Fruit fly (Drosophila melanogaster) whole organism, embryonic: ENCODE measurements around the gene CG14659.

Experiments
- Aef1 ChIP-seq: fragments of 200-800 bp; sonication (Bioruptor generic); IDR thresholded peaks from 3 replicates; pipeline ENCODE4 v1.3.6; 2022; ENCODE audit warnings: missing biosample characterization, missing genetic modification characterization
- BtbVII ChIP-seq: fragments of 200-800 bp; sonication (Bioruptor generic); optimal IDR thresholded peaks from 3 replicates; lab custom pipeline; 2017; ENCODE audit warnings: missing biosample characterization, mild to moderate bottlenecking, missing genetic modification characterization
- CG10431 ChIP-seq: fragments of 200-800 bp; sonication (Bioruptor generic); optimal IDR thresholded peaks from 3 replicates; lab custom pipeline; 2018; ENCODE audit warnings: missing biosample characterization, mild to moderate bottlenecking, missing genetic modification characterization
- CG13894 ChIP-seq: fragments of 200-800 bp; sonication (Bioruptor generic); optimal IDR thresholded peaks from 3 replicates; lab custom pipeline; 2018; ENCODE audit warnings: missing biosample characterization, mild to moderate bottlenecking, missing genetic modification characterization, moderate library complexity
- CG17186 ChIP-seq: fragments of 200-800 bp; sonication (Bioruptor generic); optimal IDR thresholded peaks from 3 replicates; lab custom pipeline; 2017; ENCODE audit warnings: missing biosample characterization, missing genetic modification reagents, missing genetic modification characterization
- CG2712 ChIP-seq: fragments of 200-800 bp; optimal IDR thresholded peaks from 3 replicates; lab custom pipeline; 2019; ENCODE audit warnings: missing biosample characterization, mild to moderate bottlenecking, missing genetic modification characterization, moderate library complexity
- CG31365 ChIP-seq: fragments of 200-800 bp; sonication (Bioruptor generic); optimal IDR thresholded peaks from 2 replicates; lab custom pipeline; 2018; ENCODE audit warnings: missing biosample characterization, mild to moderate bottlenecking, missing genetic modification characterization
- CG32772 ChIP-seq: fragments of 200-800 bp; sonication (Bioruptor generic); IDR thresholded peaks from 2 replicates; pipeline ENCODE4 v1.3.6; 2022; ENCODE audit warnings: missing biosample characterization, missing genetic modification characterization
- CG3847 ChIP-seq: fragments of 200-800 bp; sonication (Bioruptor generic); IDR thresholded peaks from 2 replicates; pipeline ENCODE4 v1.3.6; 2022; ENCODE audit warnings: missing biosample characterization, missing genetic modification characterization
- CG4328 ChIP-seq: fragments of 200-800 bp; sonication (Bioruptor generic); optimal IDR thresholded peaks from 3 replicates; lab custom pipeline; 2017; ENCODE audit warnings: missing biosample characterization, missing genetic modification reagents, missing genetic modification characterization
- CG6791 ChIP-seq: fragments of 200-800 bp; sonication (Bioruptor generic); IDR thresholded peaks from 3 replicates; pipeline ENCODE4 v1.3.6; 2022; ENCODE audit warnings: missing biosample characterization, missing genetic modification characterization; ENCODE audit not compliant: partially characterized antibody
- CG7357 ChIP-seq: fragments of 200-800 bp; sonication (Bioruptor generic); IDR thresholded peaks from 3 replicates; pipeline ENCODE4 v1.3.6; 2022; ENCODE audit warnings: missing biosample characterization, missing genetic modification characterization
- CG7928 ChIP-seq: fragments of 200-800 bp; sonication (Bioruptor generic); optimal IDR thresholded peaks from 2 replicates; lab custom pipeline; 2017; ENCODE audit warnings: missing biosample characterization, mild to moderate bottlenecking, missing genetic modification characterization
- CG8290 ChIP-seq, 3 experiments: fragments of 200-800 bp; sonication (Bioruptor generic); optimal IDR thresholded peaks; 2 replicates each; lab custom pipeline; 2016 to 2019; ENCODE audit warnings: missing biosample characterization in 3 of 3, missing genetic modification characterization in 3 of 3, mild to moderate bottlenecking in 2 of 3, moderate library complexity in 1 of 3
- CG8944 ChIP-seq: fragments of 200-800 bp; sonication (Bioruptor generic); optimal IDR thresholded peaks from 3 replicates; lab custom pipeline; 2016; ENCODE audit warnings: missing biosample characterization, missing genetic modification characterization
- D19A ChIP-seq: fragments of 200-800 bp; optimal IDR thresholded peaks from 3 replicates; lab custom pipeline; 2019; ENCODE audit warnings: missing biosample characterization, mild to moderate bottlenecking, missing genetic modification characterization, moderate library complexity
- Drgx ChIP-seq: fragments of 200-800 bp; sonication (Bioruptor generic); IDR thresholded peaks from 2 replicates; pipeline ENCODE4 v1.3.6; 2022; ENCODE audit warnings: missing biosample characterization, missing genetic modification characterization
- Hand ChIP-seq: fragments of 200-800 bp; sonication (Bioruptor generic); optimal IDR thresholded peaks from 2 replicates; lab custom pipeline; 2017; ENCODE audit warnings: mild to moderate bottlenecking, missing biosample characterization, missing genetic modification reagents, missing genetic modification characterization
- Hmr ChIP-seq: fragments of 200-800 bp; sonication (Bioruptor generic); optimal IDR thresholded peaks from 3 replicates; lab custom pipeline; 2017; ENCODE audit warnings: mild to moderate bottlenecking, missing biosample characterization, missing genetic modification reagents, missing genetic modification characterization
- Meics ChIP-seq: fragments of 200-800 bp; sonication (Bioruptor generic); optimal IDR thresholded peaks from 2 replicates; lab custom pipeline; 2017; ENCODE audit warnings: missing biosample characterization, mild to moderate bottlenecking, missing genetic modification characterization
- PHDP ChIP-seq: fragments of 200-800 bp; sonication (Bioruptor generic); optimal IDR thresholded peaks from 3 replicates; lab custom pipeline; 2018; ENCODE audit warnings: missing biosample characterization, mild to moderate bottlenecking, missing genetic modification characterization, moderate library complexity
- Sin3A ChIP-seq: fragments of >200 bp; optimal IDR thresholded peaks from 2 replicates; lab custom pipeline; 2018
- Tbp ChIP-seq: fragments of >200 bp; optimal IDR thresholded peaks from 2 replicates; lab custom pipeline; 2018; ENCODE audit warnings: missing biosample characterization, missing genetic modification characterization
- ash1 ChIP-seq: fragments of 200-800 bp; sonication (Bioruptor generic); optimal IDR thresholded peaks from 2 replicates; lab custom pipeline; 2018; ENCODE audit warnings: missing biosample characterization, mild to moderate bottlenecking, missing genetic modification characterization
- bbx ChIP-seq: fragments of 200-800 bp; sonication (Bioruptor generic); IDR thresholded peaks from 2 replicates; pipeline ENCODE4 v1.3.6; 2022; ENCODE audit warnings: missing biosample characterization, missing genetic modification characterization; ENCODE audit not compliant: partially characterized antibody
- bcd ChIP-seq: fragments of 200-800 bp; sonication (Bioruptor generic); optimal IDR thresholded peaks from 2 replicates; lab custom pipeline; 2017; ENCODE audit warnings: missing biosample characterization, mild to moderate bottlenecking, missing genetic modification characterization
- btn ChIP-seq: fragments of 200-800 bp; sonication (Bioruptor generic); optimal IDR thresholded peaks from 2 replicates; lab custom pipeline; 2016; ENCODE audit warnings: missing biosample characterization, missing genetic modification characterization
- crp ChIP-seq, 2 experiments: fragments of 200-800 bp; sonication (Bioruptor generic); optimal IDR thresholded peaks; 2 replicates in 1 of 2; 3 replicates in 1 of 2; lab custom pipeline; 2017; ENCODE audit warnings: missing biosample characterization in 2 of 2, missing genetic modification characterization in 2 of 2, mild to moderate bottlenecking in 1 of 2, moderate library complexity in 1 of 2
- dan ChIP-seq: fragments of 200-800 bp; sonication (Bioruptor generic); IDR thresholded peaks from 2 replicates; pipeline ENCODE4 v1.3.6; 2022; ENCODE audit warnings: missing biosample characterization, missing genetic modification characterization
- dati ChIP-seq: fragments of 200-800 bp; sonication (Bioruptor generic); IDR thresholded peaks from 2 replicates; pipeline ENCODE4 v1.3.6; 2022; ENCODE audit warnings: missing biosample characterization, missing genetic modification characterization
- dm ChIP-seq: fragments of 200-800 bp; sonication (Bioruptor generic); optimal IDR thresholded peaks from 3 replicates; lab custom pipeline; 2016; ENCODE audit warnings: missing biosample characterization, missing genetic modification characterization
- exex ChIP-seq: fragments of 200-800 bp; sonication (Bioruptor generic); optimal IDR thresholded peaks from 4 replicates; lab custom pipeline; 2018; ENCODE audit warnings: missing biosample characterization, mild to moderate bottlenecking, missing genetic modification characterization, moderate library complexity
- fd96Cb ChIP-seq: fragments of 200-800 bp; sonication (Bioruptor generic); optimal IDR thresholded peaks from 2 replicates; lab custom pipeline; 2018; ENCODE audit warnings: missing biosample characterization, mild to moderate bottlenecking, missing genetic modification characterization, moderate library complexity
- grn ChIP-seq: fragments of 200-800 bp; sonication (Bioruptor generic); optimal IDR thresholded peaks from 3 replicates; lab custom pipeline; 2017; ENCODE audit warnings: missing biosample characterization, missing genetic modification characterization
- h ChIP-seq: fragments of >200 bp; optimal IDR thresholded peaks from 2 replicates; lab custom pipeline; 2017
- insv ChIP-seq, 2 experiments: fragments of 200-800 bp; sonication (Bioruptor generic); optimal IDR thresholded peaks; 3 replicates each; lab custom pipeline; 2016 to 2018; ENCODE audit warnings: missing biosample characterization in 2 of 2, missing genetic modification characterization in 2 of 2
- kay ChIP-seq: fragments of 200-800 bp; sonication (Bioruptor generic); optimal IDR thresholded peaks from 2 replicates; lab custom pipeline; 2016; ENCODE audit warnings: missing biosample characterization, missing genetic modification characterization
- luna ChIP-seq: fragments of 200-800 bp; sonication (Bioruptor generic); optimal IDR thresholded peaks from 2 replicates; lab custom pipeline; 2016; ENCODE audit warnings: missing biosample characterization, missing genetic modification characterization
- pum ChIP-seq: fragments of 200-800 bp; sonication (Bioruptor generic); optimal IDR thresholded peaks from 2 replicates; lab custom pipeline; 2016; ENCODE audit warnings: missing biosample characterization, missing genetic modification characterization
- rib ChIP-seq: fragments of 200-800 bp; sonication (Bioruptor generic); IDR thresholded peaks from 2 replicates; pipeline ENCODE4 v1.3.6; 2022; ENCODE audit warnings: missing biosample characterization, missing genetic modification characterization
- sens-2 ChIP-seq: fragments of 200-800 bp; sonication (Bioruptor generic); IDR thresholded peaks from 2 replicates; pipeline ENCODE4 v1.3.6; 2022; ENCODE audit warnings: missing biosample characterization, missing genetic modification characterization
- shn ChIP-seq: fragments of 200-800 bp; sonication (Bioruptor generic); optimal IDR thresholded peaks from 3 replicates; lab custom pipeline; 2016; ENCODE audit warnings: missing biosample characterization, missing genetic modification characterization
- slou ChIP-seq: fragments of 200-800 bp; sonication (Bioruptor generic); optimal IDR thresholded peaks from 3 replicates; lab custom pipeline; 2016; ENCODE audit warnings: missing biosample characterization, missing genetic modification characterization
- wdn ChIP-seq: fragments of 200-800 bp; sonication (Bioruptor generic); IDR thresholded peaks from 2 replicates; pipeline ENCODE4 v1.3.6; 2022; ENCODE audit warnings: missing biosample characterization, missing genetic modification characterization
- yki ChIP-seq: fragments of >200 bp; optimal IDR thresholded peaks from 3 replicates; lab custom pipeline; 2018

The CG14659 gene

dm6 chr3R:4821098-4821605, 9.9 kb downstream of the CG14659 start, which contains the start of gene CG14657 (continued):
- TF ChIP-seq CG7928 (GFP tag; lab: Kevin White, UChicago) (no peak), CG10431 (peak; percentile 64), CG2712 (peak; percentile 80), wdn (GFP tag; lab: Robert Waterston, UW) (no peak), kay (no peak), rib (GFP tag; lab: Robert Waterston, UW) (no peak), CG32772 (no peak), CG13894 (tag; lab: Kevin White, UChicago) (no peak), bcd (GFP tag; lab: Kevin White, UChicago) (no peak), CG6791 (peak; percentile 89), crp (GFP tag; optimal IDR thresholded peaks at IDR 0.05; lab: Kevin White, UChicago) (peak in 1 of 2 experiments; percentile 81), CG8944 (GFP tag; lab: Kevin White, UChicago) (no peak), dati (GFP tag; lab: Robert Waterston, UW) (no peak), exex (tag; lab: Kevin White, UChicago) (peak; percentile 21), ash1 (GFP tag; lab: Kevin White, UChicago) (no peak), slou (GFP tag; lab: Kevin White, UChicago) (no peak), bbx (GFP tag; lab: Robert Waterston, UW) (peak; percentile 96), PHDP (tag; lab: Kevin White, UChicago) (no peak), yki (lab: Kevin White, UChicago) (no peak), dm (GFP tag; lab: Kevin White, UChicago) (no peak), CG3847 (GFP tag; lab: Robert Waterston, UW) (peak; percentile 56), pum (GFP tag; lab: Kevin White, UChicago) (no peak), CG4328 (GFP tag; lab: Kevin White, UChicago) (no peak), sens-2 (GFP tag; lab: Robert Waterston, UW) (no peak), Aef1 (GFP tag; lab: Robert Waterston, UW) (no peak), btn (GFP tag; lab: Kevin White, UChicago) (no peak), shn (GFP tag; lab: Kevin White, UChicago) (no peak), h (lab: Kevin White, UChicago) (no peak), CG7357 (GFP tag; lab: Robert Waterston, UW) (no peak), CG8290 (GFP tag; optimal IDR thresholded peaks at IDR 0.05; lab: Kevin White, UChicago) (no peak), CG8290 (tag; optimal IDR thresholded peaks at IDR 0.05; lab: Kevin White, UChicago) (peak in 1 of 2 experiments; percentile 40), grn (GFP tag; lab: Kevin White, UChicago) (no peak), luna (GFP tag; lab: Kevin White, UChicago) (no peak), Hmr (no peak), Drgx (GFP tag; lab: Robert Waterston, UW) (no peak), fd96Cb (tag; lab: Kevin White, UChicago) (no peak), Meics (GFP tag; lab: Kevin White, UChicago) (no peak), Sin3A (lab: Kevin White, UChicago) (peak; percentile 75), CG31365 (tag; lab: Kevin White, UChicago) (no peak), Tbp (GFP tag; lab: Kevin White, UChicago) (no peak)

- TF ChIP-seq dan (GFP tag; lab: Robert Waterston, UW) (no peak), Hand (GFP tag; lab: Kevin White, UChicago) (no peak), pum (GFP tag; lab: Kevin White, UChicago) (no peak), CG17186 (no peak), BtbVII (no peak), D19A (tag; lab: Kevin White, UChicago) (no peak), insv (GFP tag; optimal IDR thresholded peaks at IDR 0.05; lab: Kevin White, UChicago) (no peak)
- TF ChIP-seq, all 482 proteins: peak for 0
Measured at dm6 chr3R:4816018-4816417, 15.1 kb downstream of the CG14659 start, which contains the start of gene BBS5. Gene BBS5, plus strand, starts transcription at chr3R:4816318.
